Worm (Caenorhabditis elegans) whole organism, young adult: Measurements from ENCODE around the gene F07E5.5.

Source experiments
- F22D6.2 ChIP-seq: sonication (generic microtip); optimal IDR thresholded peaks from 2 replicates; lab custom pipeline; 2016; ENCODE audit warnings: mild to moderate bottlenecking, missing genetic modification characterization, missing compliant biosample characterization
- F39B2.1 ChIP-seq: fragments of 200-800 bp; sonication (Bioruptor generic); IDR thresholded peaks from 2 replicates; pipeline ENCODE4 v1.3.6; 2022; ENCODE audit warnings: missing genetic modification reagents, missing genetic modification characterization, missing compliant biosample characterization
- F57C9.4 ChIP-seq: sonication (generic microtip); optimal IDR thresholded peaks from 2 replicates; lab custom pipeline; 2017; ENCODE audit warnings: mild to moderate bottlenecking, missing genetic modification characterization, missing compliant biosample characterization
- T07F8.4 ChIP-seq: sonication (generic microtip); optimal IDR thresholded peaks from 2 replicates; lab custom pipeline; 2016; ENCODE audit warnings: mild to moderate bottlenecking, missing genetic modification characterization, moderate library complexity, missing compliant biosample characterization
- cebp-2 ChIP-seq: fragments of 200-800 bp; sonication (Bioruptor generic); IDR thresholded peaks from 2 replicates; pipeline ENCODE4 v1.3.6; 2022; ENCODE audit warnings: missing genetic modification characterization, missing compliant biosample characterization
- dpl-1 ChIP-seq: fragments of 150-350 bp; optimal IDR thresholded peaks from 2 replicates; lab custom pipeline; 2014; ENCODE audit warnings: missing biosample characterization, missing genetic modification reagents, missing genetic modification characterization
- madf-6 ChIP-seq: fragments of 200-800 bp; sonication (Bioruptor generic); IDR thresholded peaks from 2 replicates; pipeline ENCODE4 v1.3.6; 2022; ENCODE audit warnings: missing genetic modification reagents, missing genetic modification characterization, missing compliant biosample characterization
- mel-28 ChIP-seq: sonication (generic microtip); optimal IDR thresholded peaks from 2 replicates; lab custom pipeline; 2016; ENCODE audit warnings: borderline replicate concordance, mild to moderate bottlenecking, missing genetic modification characterization, missing compliant biosample characterization
- mes-4 ChIP-seq: sonication (generic microtip); optimal IDR thresholded peaks from 2 replicates; lab custom pipeline; 2016; ENCODE audit warnings: missing genotype, missing genetic modification characterization, missing compliant biosample characterization
- nfya-1 ChIP-seq: sonication (generic microtip); optimal IDR thresholded peaks from 2 replicates; lab custom pipeline; 2017; ENCODE audit warnings: antibody characterized with exemption, missing compliant biosample characterization, missing genetic modification characterization, borderline replicate concordance; ENCODE audit not compliant: insufficient read depth
- pha-4 ChIP-seq: fragments of 150-350 bp; sonication (generic microtip); optimal IDR thresholded peaks from 2 replicates; lab custom pipeline; 2014; ENCODE audit warnings: missing biosample characterization, missing genetic modification reagents, missing genetic modification characterization
- ztf-28 ChIP-seq: fragments of 200-800 bp; sonication (Bioruptor generic); IDR thresholded peaks from 2 replicates; pipeline ENCODE4 v1.3.6; 2022; ENCODE audit warnings: missing genetic modification reagents, missing genetic modification characterization, missing compliant biosample characterization

DNA sequence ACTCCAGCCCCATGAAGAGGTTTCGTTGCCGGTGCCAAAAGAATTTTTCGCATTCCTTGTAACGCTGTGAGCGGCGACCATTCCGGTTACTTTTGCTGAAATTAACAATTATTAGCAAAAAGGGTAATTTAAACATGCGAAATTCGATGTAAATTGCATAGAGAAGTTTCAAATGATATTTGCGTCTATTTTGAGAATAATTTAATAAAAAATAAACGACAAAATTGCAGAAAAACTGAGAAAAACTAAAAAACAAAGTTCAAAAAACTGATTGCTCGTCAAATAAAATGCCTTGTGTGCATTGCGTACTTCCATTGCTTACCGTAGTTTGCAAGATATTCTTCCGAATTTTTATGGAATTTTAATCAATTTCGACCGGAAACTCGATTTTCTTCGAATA, 13.4 kb downstream of the F07E5.5 start, which contains the start of gene bath-24:
- TF ChIP-seq ztf-28 (GFP tag; lab: Robert Waterston, UW) (no peak), T07F8.4 (tag; lab: Kevin White, UChicago) (no peak), dpl-1 (GFP tag; lab: Kevin White, UChicago) (no peak), pha-4 (tag; lab: Kevin White, UChicago) (no peak), nfya-1 (tag; lab: Kevin White, UChicago) (no peak), F57C9.4 (tag; lab: Kevin White, UChicago) (no peak), F22D6.2 (tag; lab: Kevin White, UChicago) (no peak), cebp-2 (GFP tag; lab: Robert Waterston, UW) (no peak), mel-28 (no peak), madf-6 (no peak), F39B2.1 (GFP tag; lab: Robert Waterston, UW) (no peak), mes-4 (no peak)
